Worm (Caenorhabditis elegans): ENCODE results near the gene K07F5.12.

DNA sequence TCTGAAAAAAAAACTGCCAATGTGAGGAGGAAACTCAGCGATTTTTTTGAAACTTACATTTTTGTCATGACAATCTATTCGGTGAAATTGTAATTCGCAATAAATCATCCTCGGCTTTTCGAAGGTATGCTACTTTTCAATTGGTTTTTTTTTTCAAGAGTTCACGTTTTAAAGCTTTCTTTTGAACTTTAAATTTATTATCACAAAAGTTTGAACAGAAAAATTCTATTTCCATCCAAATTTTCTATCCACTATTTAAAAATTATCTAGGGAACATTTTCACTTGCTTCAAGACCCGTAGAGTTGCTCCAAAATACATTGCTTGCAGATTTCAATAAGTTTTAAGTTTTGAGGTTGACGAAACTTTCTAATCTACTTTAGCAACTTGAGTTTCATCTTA lies 9.2 kb upstream of the K07F5.12 start, which contains the start of gene K07F5.6:
- TF ChIP-seq nhr-237 (tag; optimal IDR thresholded peaks at IDR 0.05) (no peak), nhr-76 (tag; optimal IDR thresholded peaks at IDR 0.05) (no peak), elt-2 (tag; optimal IDR thresholded peaks at IDR 0.05) (no peak), nhr-11 (tag; optimal IDR thresholded peaks at IDR 0.05) (no peak), nhr-77 (tag; optimal IDR thresholded peaks at IDR 0.05) (no peak), skn-1 (tag; optimal IDR thresholded peaks at IDR 0.05) (no peak)
